Worm (Caenorhabditis elegans) whole organism, L2 larva: ENCODE measurements around the gene srh-200.

Source experiments
- F13H6.1 ChIP-seq: sonication (generic microtip); optimal IDR thresholded peaks from 2 replicates; lab custom pipeline; 2016; ENCODE audit warnings: missing genetic modification characterization, missing compliant biosample characterization
- ceh-16 ChIP-seq: fragments of 150-350 bp; optimal IDR thresholded peaks from 2 replicates; lab custom pipeline; 2014; ENCODE audit warnings: missing biosample characterization, missing genetic modification characterization
- dmd-4 ChIP-seq: sonication (generic microtip); optimal IDR thresholded peaks from 2 replicates; lab custom pipeline; 2017; ENCODE audit warnings: missing biosample characterization, missing genetic modification characterization
- lin-13 ChIP-seq: fragments of 150-350 bp; optimal IDR thresholded peaks from 2 replicates; lab custom pipeline; 2014; ENCODE audit warnings: missing biosample characterization, missing genetic modification reagents, missing genetic modification characterization
- lin-39 ChIP-seq: fragments of 150-350 bp; optimal IDR thresholded peaks from 2 replicates; lab custom pipeline; 2014; ENCODE audit warnings: missing biosample characterization, missing genetic modification reagents, missing genetic modification characterization
- nhr-12 ChIP-seq: fragments of 150-350 bp; optimal IDR thresholded peaks from 2 replicates; lab custom pipeline; 2014; ENCODE audit warnings: missing biosample characterization, missing genetic modification characterization
- nhr-237 ChIP-seq: fragments of 150-350 bp; optimal IDR thresholded peaks from 2 replicates; lab custom pipeline; 2014; ENCODE audit warnings: missing biosample characterization, missing genetic modification characterization
- skn-1 ChIP-seq: sonication (generic microtip); optimal IDR thresholded peaks from 2 replicates; lab custom pipeline; 2017; ENCODE audit warnings: missing biosample characterization, missing genetic modification characterization
- unc-55 ChIP-seq: fragments of 150-350 bp; sonication (generic microtip); optimal IDR thresholded peaks from 3 replicates; lab custom pipeline; 2014; ENCODE audit warnings: missing biosample characterization, missing genetic modification reagents, missing genetic modification characterization
- zag-1 ChIP-seq: fragments of 150-350 bp; optimal IDR thresholded peaks from 2 replicates; lab custom pipeline; 2014; ENCODE audit warnings: missing biosample characterization, missing genetic modification characterization

DNA sequence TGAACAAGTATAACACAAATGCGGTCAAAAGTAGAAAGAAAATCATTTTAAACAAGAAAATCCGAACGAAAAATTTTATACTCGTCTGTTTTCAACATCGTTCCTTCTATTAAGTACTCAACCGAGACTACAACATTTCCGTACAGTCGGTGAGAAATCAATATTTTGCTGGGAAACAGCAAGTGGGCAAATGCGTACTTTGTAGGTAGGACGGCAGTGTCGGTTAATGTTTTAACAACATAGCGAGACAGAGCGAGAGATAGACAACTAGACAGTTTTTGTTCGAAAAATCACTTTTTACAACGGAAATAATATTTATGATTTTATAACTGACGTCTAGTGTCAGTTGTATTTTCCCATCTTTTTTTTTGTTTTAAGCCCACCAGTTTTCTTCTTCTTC lies 27.9 kb upstream of the srh-200 start, which contains the start of gene cyp-33A1:
- TF ChIP-seq lin-13 (GFP tag; lab: Kevin White, UChicago) (no peak), ceh-16 (tag; lab: Kevin White, UChicago) (no peak), lin-39 (tag; lab: Kevin White, UChicago) (no peak), nhr-237 (tag; lab: Kevin White, UChicago) (no peak), F13H6.1 (tag; lab: Kevin White, UChicago) (no peak), skn-1 (tag; lab: Kevin White, UChicago) (no peak), dmd-4 (tag; lab: Kevin White, UChicago) (no peak), zag-1 (no peak), nhr-12 (no peak), unc-55 (no peak)
